Worm (Caenorhabditis elegans): Measurements from ENCODE around the gene ric-4.

ce11 chrV:10317294-10317693, 47.2 kb upstream of the ric-4 start, which contains the start of gene asps-1:
- no peak for TF ChIP-seq flt-1 (GFP tag; IDR thresholded peaks at IDR 0.05)
- no peak for TF ChIP-seq ztf-29 (GFP tag; IDR thresholded peaks at IDR 0.05)
- TF ChIP-seq med-1 (GFP tag; optimal IDR thresholded peaks at IDR 0.05; ENCODE audit: insufficient read depth), result no peak
- no peak for TF ChIP-seq cog-1 (tag; optimal IDR thresholded peaks at IDR 0.05)
- TF ChIP-seq T22C8.4 (GFP tag; IDR thresholded peaks at IDR 0.05), result no peak
- TF ChIP-seq ztf-23 (GFP tag; IDR thresholded peaks at IDR 0.05), result no peak
- no peak for TF ChIP-seq klf-2 (GFP tag; conservative IDR thresholded peaks at IDR 0.05)
- no peak for TF ChIP-seq tab-1 (GFP tag; IDR thresholded peaks at IDR 0.05)

All from whole organism, midembryonic.